Worm (Caenorhabditis elegans) whole organism, midembryonic: ENCODE measurements around the gene W03C9.8.
A peak's percentile ranks its signal among the peaks of the same experiment; 100 is the strongest.

Experiments used
- T22C8.4 ChIP-seq: fragments of 200-800 bp; sonication (Bioruptor generic); IDR thresholded peaks from 2 replicates; pipeline ENCODE4 v1.3.6; 2022; ENCODE audit warnings: missing genetic modification characterization, missing compliant biosample characterization
- cog-1 ChIP-seq: sonication (generic microtip); optimal IDR thresholded peaks from 2 replicates; lab custom pipeline; 2016; ENCODE audit warnings: missing genetic modification characterization, missing compliant biosample characterization
- flt-1 ChIP-seq: fragments of 200-800 bp; sonication (Bioruptor generic); IDR thresholded peaks from 2 replicates; pipeline ENCODE4 v1.3.6; 2022; ENCODE audit warnings: missing genetic modification characterization, missing compliant biosample characterization
- klf-2 ChIP-seq: fragments of 200-800 bp; sonication (Bioruptor generic); conservative IDR thresholded peaks from 2 replicates; pipeline ENCODE4 v1.3.6; 2022; ENCODE audit warnings: missing genetic modification reagents, missing genetic modification characterization, missing compliant biosample characterization
- med-1 ChIP-seq: sonication (generic microtip); optimal IDR thresholded peaks from 2 replicates; lab custom pipeline; 2017; ENCODE audit warnings: missing genetic modification characterization, mild to moderate bottlenecking, missing compliant biosample characterization, antibody characterized with exemption, missing genetic modification reagents; ENCODE audit not compliant: insufficient read depth
- ref-1 ChIP-seq: fragments of 200-800 bp; sonication (Bioruptor generic); conservative IDR thresholded peaks from 2 replicates; pipeline ENCODE4 v1.3.6; 2022; ENCODE audit warnings: missing genetic modification reagents, missing genetic modification characterization, missing compliant biosample characterization
- tab-1 ChIP-seq: fragments of 200-800 bp; sonication (Bioruptor generic); IDR thresholded peaks from 2 replicates; pipeline ENCODE4 v1.3.6; 2022; ENCODE audit warnings: missing genetic modification characterization, missing compliant biosample characterization
- ztf-23 ChIP-seq: fragments of 200-800 bp; sonication (Bioruptor generic); IDR thresholded peaks from 2 replicates; pipeline ENCODE4 v1.3.6; 2022; ENCODE audit warnings: missing genetic modification reagents, missing genetic modification characterization, missing compliant biosample characterization
- ztf-29 ChIP-seq: fragments of 200-800 bp; sonication (Bioruptor generic); IDR thresholded peaks from 2 replicates; pipeline ENCODE4 v1.3.6; 2022; ENCODE audit warnings: missing genetic modification reagents, missing genetic modification characterization, missing compliant biosample characterization

W03C9.8 gene

ce11 chrII:11935266-11935665 is 13.3 kb upstream of the W03C9.8 start, which contains the start of gene lin-29:
lin-29 (minus strand) TSS chrII:11935343.
- TF ChIP-seq tab-1 (no peak), med-1 (GFP tag; lab: Kevin White, UChicago) (no peak), ref-1 (GFP tag; lab: Robert Waterston, UW) (no peak), T22C8.4 (GFP tag; lab: Robert Waterston, UW) (no peak), klf-2 (no peak), ztf-23 (GFP tag; lab: Robert Waterston, UW) (no peak), ztf-29 (GFP tag; lab: Robert Waterston, UW) (no peak), cog-1 (tag; lab: Kevin White, UChicago) (no peak), flt-1 (GFP tag; lab: Robert Waterston, UW) (no peak)

- TF ChIP-seq cog-1 (tag; lab: Kevin White, UChicago) (no peak), tab-1 (no peak), ref-1 (GFP tag; lab: Robert Waterston, UW) (no peak), ztf-23 (GFP tag; lab: Robert Waterston, UW) (no peak), ztf-29 (GFP tag; lab: Robert Waterston, UW) (no peak), med-1 (GFP tag; lab: Kevin White, UChicago) (no peak), T22C8.4 (GFP tag; lab: Robert Waterston, UW) (no peak), klf-2 (no peak), flt-1 (GFP tag; lab: Robert Waterston, UW) (no peak)
These were observed 12.2 kb upstream of the W03C9.8 start for ce11 chrII:11936393-11936792.

ce11 chrII:11952963-11953362 is 4.4 kb downstream of the W03C9.8 start:
- TF ChIP-seq flt-1 (GFP tag; lab: Robert Waterston, UW): no peak
- no peak for TF ChIP-seq tab-1
- TF ChIP-seq ztf-23 (GFP tag; lab: Robert Waterston, UW): no peak
- TF ChIP-seq ref-1 (GFP tag; lab: Robert Waterston, UW): no peak
- TF ChIP-seq T22C8.4 (GFP tag; lab: Robert Waterston, UW): no peak
- TF ChIP-seq klf-2: no peak

- TF ChIP-seq ztf-29 (GFP tag; lab: Robert Waterston, UW): no peak
- no peak for TF ChIP-seq ztf-23 (GFP tag; lab: Robert Waterston, UW)
- TF ChIP-seq T22C8.4 (GFP tag; lab: Robert Waterston, UW): no peak
- TF ChIP-seq ref-1 (GFP tag; lab: Robert Waterston, UW): no peak
- no peak for TF ChIP-seq klf-2
- TF ChIP-seq flt-1 (GFP tag; lab: Robert Waterston, UW): no peak
- TF ChIP-seq cog-1 (tag; lab: Kevin White, UChicago): no peak
- no peak for TF ChIP-seq tab-1
These were observed 5.6 kb downstream of the W03C9.8 start, which contains the start of gene W03C9.6 for ce11 chrII:11954208-11954607. W03C9.6 (plus strand) TSS chrII:11954508.

- TF ChIP-seq ztf-29 (GFP tag; lab: Robert Waterston, UW): peak; percentile 21; the same call in 1 of the 2 replicates
- no peak for TF ChIP-seq T22C8.4 (GFP tag; lab: Robert Waterston, UW)
These were observed 6.3 kb downstream of the W03C9.8 start for ce11 chrII:11954811-11955210.

- TF ChIP-seq med-1 (GFP tag; lab: Kevin White, UChicago) (no peak), ztf-29 (GFP tag; lab: Robert Waterston, UW) (peak; percentile 62; the same call in 1 of the 2 replicates), klf-2 (no peak), flt-1 (GFP tag; lab: Robert Waterston, UW) (peak; percentile 84), ztf-23 (GFP tag; lab: Robert Waterston, UW) (peak; percentile 74), ref-1 (GFP tag; lab: Robert Waterston, UW) (peak; percentile 60), T22C8.4 (GFP tag; lab: Robert Waterston, UW) (no peak; the same call in 1 of the 2 replicates), cog-1 (tag; lab: Kevin White, UChicago) (peak; percentile 75), tab-1 (no peak)
These were observed 10.4 kb downstream of the W03C9.8 start for ce11 chrII:11958793-11959574.

- TF ChIP-seq ztf-23 (GFP tag; lab: Robert Waterston, UW): peak; percentile 99
- peak; percentile 100 for TF ChIP-seq cog-1 (tag; lab: Kevin White, UChicago)
- peak; percentile 100 for TF ChIP-seq ztf-29 (GFP tag; lab: Robert Waterston, UW)
- peak; percentile 99 for TF ChIP-seq T22C8.4 (GFP tag; lab: Robert Waterston, UW)
- TF ChIP-seq ref-1 (GFP tag; lab: Robert Waterston, UW): peak; percentile 99
- TF ChIP-seq flt-1 (GFP tag; lab: Robert Waterston, UW): peak; percentile 100
- peak; percentile 100 for TF ChIP-seq klf-2
- peak; percentile 100 for TF ChIP-seq tab-1
- TF ChIP-seq med-1 (GFP tag; lab: Kevin White, UChicago): peak; percentile 95
These were observed 12.1 kb downstream of the W03C9.8 start for ce11 chrII:11960596-11961217.

ce11 chrII:11962083-11962482 is 13.5 kb downstream of the W03C9.8 start, which contains the start of the genes W03C9.1 and W03C9.2:
W03C9.1 (minus strand) TSS chrII:11962128.
W03C9.2 (plus strand) TSS chrII:11962368.
- TF ChIP-seq flt-1 (GFP tag; lab: Robert Waterston, UW): no peak
- no peak for TF ChIP-seq ztf-23 (GFP tag; lab: Robert Waterston, UW)
- TF ChIP-seq T22C8.4 (GFP tag; lab: Robert Waterston, UW): no peak
- no peak for TF ChIP-seq ref-1 (GFP tag; lab: Robert Waterston, UW)
- no peak for TF ChIP-seq ztf-29 (GFP tag; lab: Robert Waterston, UW)
- no peak for TF ChIP-seq tab-1
- TF ChIP-seq cog-1 (tag; lab: Kevin White, UChicago): no peak
- no peak for TF ChIP-seq klf-2
- no peak for TF ChIP-seq med-1 (GFP tag; lab: Kevin White, UChicago)

- TF ChIP-seq tab-1 (no peak), T22C8.4 (GFP tag; lab: Robert Waterston, UW) (no peak), cog-1 (tag; lab: Kevin White, UChicago) (no peak), ztf-23 (GFP tag; lab: Robert Waterston, UW) (no peak), ref-1 (GFP tag; lab: Robert Waterston, UW) (no peak), klf-2 (no peak), ztf-29 (GFP tag; lab: Robert Waterston, UW) (no peak), med-1 (GFP tag; lab: Kevin White, UChicago) (no peak), flt-1 (GFP tag; lab: Robert Waterston, UW) (no peak)
These were observed 14.6 kb downstream of the W03C9.8 start for ce11 chrII:11963132-11963630.
